Worm (Caenorhabditis elegans) whole organism, early embryonic: ENCODE measurements around the gene K12H6.6.

Source experiments
- B0310.2 ChIP-seq: sonication (generic microtip); optimal IDR thresholded peaks from 2 replicates; lab custom pipeline; 2016; ENCODE audit warnings: mild to moderate bottlenecking, missing genetic modification characterization, missing compliant biosample characterization
- F13C5.2 ChIP-seq: sonication (generic microtip); optimal IDR thresholded peaks from 2 replicates; lab custom pipeline; 2017; ENCODE audit warnings: mild to moderate bottlenecking, missing genetic modification characterization, inconsistent platforms, missing compliant biosample characterization
- aly-1 ChIP-seq: sonication (generic microtip); optimal IDR thresholded peaks from 2 replicates; lab custom pipeline; 2016; ENCODE audit warnings: missing genetic modification characterization, missing compliant biosample characterization
- ama-1 ChIP-seq: fragments of 150-350 bp; optimal IDR thresholded peaks from 2 replicates; lab custom pipeline; 2014
- ceh-13 ChIP-seq: fragments of 200-800 bp; sonication (Bioruptor generic); optimal IDR thresholded peaks from 2 replicates; lab custom pipeline; 2018; ENCODE audit warnings: mild to moderate bottlenecking, missing genetic modification characterization, missing compliant biosample characterization
- ceh-36 ChIP-seq: sonication (generic microtip); optimal IDR thresholded peaks from 2 replicates; lab custom pipeline; 2016; ENCODE audit warnings: missing genetic modification characterization, inconsistent platforms, missing compliant biosample characterization
- ets-7 ChIP-seq: sonication (generic microtip); optimal IDR thresholded peaks from 2 replicates; lab custom pipeline; 2016; ENCODE audit warnings: missing genotype, missing genetic modification characterization, missing compliant biosample characterization
- flt-1 ChIP-seq: fragments of 200-800 bp; sonication (Bioruptor generic); IDR thresholded peaks from 2 replicates; pipeline ENCODE4 v1.3.6; 2022; ENCODE audit warnings: missing genetic modification characterization, missing compliant biosample characterization
- hmbx-1 ChIP-seq: sonication (generic microtip); optimal IDR thresholded peaks from 2 replicates; lab custom pipeline; 2016; ENCODE audit warnings: mild to moderate bottlenecking, missing genetic modification characterization, missing compliant biosample characterization
- hmg-4 ChIP-seq: fragments of 200-800 bp; sonication (Bioruptor generic); optimal IDR thresholded peaks from 2 replicates; lab custom pipeline; 2018; ENCODE audit warnings: mild to moderate bottlenecking, missing genetic modification characterization, missing compliant biosample characterization
- hnd-1 ChIP-seq: sonication (generic microtip); optimal IDR thresholded peaks from 2 replicates; lab custom pipeline; 2016; ENCODE audit warnings: missing genetic modification characterization, missing compliant biosample characterization
- pes-1 ChIP-seq: fragments of 200-800 bp; sonication (Bioruptor generic); IDR thresholded peaks from 2 replicates; pipeline ENCODE4 v1.3.6; 2022; ENCODE audit warnings: missing genetic modification reagents, missing genetic modification characterization, missing compliant biosample characterization
- scrt-1 ChIP-seq: fragments of 200-800 bp; sonication (Bioruptor generic); IDR thresholded peaks from 2 replicates; pipeline ENCODE4 v1.3.6; 2022; ENCODE audit warnings: missing genetic modification characterization, missing compliant biosample characterization
- sea-1 ChIP-seq: fragments of 200-800 bp; sonication (Bioruptor generic); conservative IDR thresholded peaks from 2 replicates; pipeline ENCODE4 v1.3.6; 2022; ENCODE audit warnings: missing genetic modification characterization, missing compliant biosample characterization
- tbx-11 ChIP-seq: fragments of 200-800 bp; sonication (Bioruptor generic); IDR thresholded peaks from 2 replicates; pipeline ENCODE4 v1.3.6; 2022; ENCODE audit warnings: missing genetic modification characterization, missing compliant biosample characterization
- tbx-37 ChIP-seq: fragments of 200-800 bp; sonication (Bioruptor generic); conservative IDR thresholded peaks from 2 replicates; pipeline ENCODE4 v1.3.6; 2022; ENCODE audit warnings: missing genetic modification reagents, missing genetic modification characterization, missing compliant biosample characterization
- tra-4 ChIP-seq: sonication (generic microtip); optimal IDR thresholded peaks from 2 replicates; lab custom pipeline; 2017; ENCODE audit warnings: missing genetic modification characterization, missing compliant biosample characterization

K12H6.6 gene

DNA sequence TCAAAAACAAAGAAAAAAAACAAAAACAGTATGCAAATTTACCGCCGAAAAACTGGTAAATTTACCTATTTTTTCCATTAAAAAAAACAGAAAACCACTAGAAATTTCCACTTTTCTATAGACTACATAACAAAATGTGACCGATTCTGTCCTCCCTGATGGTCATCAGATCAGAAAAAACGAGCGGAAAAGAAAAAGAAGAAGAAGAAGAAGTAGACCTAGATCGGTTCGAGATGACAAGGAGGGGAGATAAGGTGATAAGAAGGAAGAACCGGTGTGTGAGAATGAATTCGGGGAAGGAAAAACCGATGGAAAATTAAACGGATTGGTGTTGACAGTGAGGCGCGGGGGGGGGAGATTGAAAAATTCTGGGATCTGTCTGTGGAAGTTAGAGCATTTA, 25.1 kb upstream of the K12H6.6 start:
- no peak for TF ChIP-seq tbx-37 (GFP tag; lab: Robert Waterston, UW)
- TF ChIP-seq hnd-1 (tag; lab: Kevin White, UChicago): no peak
- no peak for TF ChIP-seq pes-1 (GFP tag; lab: Robert Waterston, UW)
- no peak for TF ChIP-seq scrt-1 (GFP tag; lab: Robert Waterston, UW)
- TF ChIP-seq hmbx-1 (tag; lab: Kevin White, UChicago): no peak
- TF ChIP-seq tra-4 (tag; lab: Kevin White, UChicago): no peak
- TF ChIP-seq ceh-13 (GFP tag; lab: Kevin White, UChicago): no peak
- no peak for TF ChIP-seq ama-1 (lab: Kevin White, UChicago)
- TF ChIP-seq tbx-11 (GFP tag; lab: Robert Waterston, UW): no peak
- TF ChIP-seq B0310.2 (tag; lab: Kevin White, UChicago): no peak
- no peak for TF ChIP-seq ceh-36
- TF ChIP-seq hmg-4 (GFP tag; lab: Kevin White, UChicago): no peak
- no peak for TF ChIP-seq F13C5.2 (tag; lab: Kevin White, UChicago)
- no peak for TF ChIP-seq sea-1
- no peak for TF ChIP-seq ets-7 (tag; lab: Kevin White, UChicago)
- TF ChIP-seq aly-1: no peak
- TF ChIP-seq flt-1 (GFP tag; lab: Robert Waterston, UW): no peak

DNA sequence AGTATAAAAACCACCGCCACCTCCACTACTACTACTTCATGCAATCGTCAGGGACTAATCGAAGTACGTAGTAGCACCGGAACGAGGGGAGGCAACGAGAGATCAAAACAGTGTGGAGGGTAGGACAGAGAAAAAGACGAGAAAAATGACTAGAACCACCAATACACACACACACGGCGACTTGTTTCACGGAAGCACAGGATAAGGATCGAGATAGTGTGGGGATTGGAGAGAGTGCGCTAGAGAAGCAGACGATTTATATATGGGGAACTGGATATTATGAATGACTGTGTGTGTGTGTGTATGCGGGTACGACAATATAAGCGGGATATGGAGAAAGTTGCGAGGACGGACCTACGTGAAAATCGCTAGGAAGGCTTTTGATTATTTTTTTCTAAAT, 23.8 kb upstream of the K12H6.6 start:
- TF ChIP-seq F13C5.2 (tag; lab: Kevin White, UChicago) (no peak), ets-7 (tag; lab: Kevin White, UChicago) (no peak)

DNA sequence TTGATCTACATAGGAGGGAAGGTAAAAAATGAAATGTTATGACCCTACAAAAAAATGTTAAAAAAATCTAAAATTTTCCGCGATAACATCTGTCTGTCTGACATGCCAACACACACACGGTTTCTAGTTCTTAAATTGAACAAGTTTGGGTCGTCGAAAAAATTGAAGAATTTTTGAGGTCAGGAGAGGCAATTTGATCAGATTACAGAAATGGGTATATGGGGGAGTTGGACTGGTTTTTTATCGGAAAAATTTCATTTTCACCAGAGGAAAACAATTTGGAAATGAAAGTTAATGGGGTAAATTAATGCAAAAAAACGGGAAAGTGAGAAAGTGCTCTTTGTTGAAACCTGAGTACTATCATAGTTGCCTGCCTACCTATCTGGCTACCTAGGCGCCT, 22.7 kb upstream of the K12H6.6 start:
- no peak for TF ChIP-seq hnd-1 (tag; lab: Kevin White, UChicago)
- no peak for TF ChIP-seq B0310.2 (tag; lab: Kevin White, UChicago)
- TF ChIP-seq tra-4 (tag; lab: Kevin White, UChicago): no peak
- TF ChIP-seq hmg-4 (GFP tag; lab: Kevin White, UChicago): no peak
- no peak for TF ChIP-seq flt-1 (GFP tag; lab: Robert Waterston, UW)
- TF ChIP-seq sea-1: no peak

DNA sequence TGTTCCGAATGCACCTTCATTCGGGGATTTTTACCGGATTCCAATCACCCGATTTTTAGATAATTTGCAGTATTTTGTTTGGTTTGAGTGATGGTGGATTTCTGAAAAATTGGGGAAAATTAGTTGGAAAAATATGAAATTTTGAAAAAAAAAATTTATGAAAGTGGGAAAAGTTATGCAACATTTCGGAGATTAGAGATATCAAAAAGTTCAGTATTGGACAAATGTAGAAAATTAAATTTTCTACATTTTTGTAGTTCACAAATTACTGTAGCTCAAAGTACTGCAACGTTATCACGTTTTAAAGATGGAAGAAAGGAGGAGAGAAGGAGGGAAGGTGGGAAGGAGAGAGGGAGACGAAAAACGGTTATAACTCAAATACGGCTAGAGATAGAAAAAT, 21.5 kb upstream of the K12H6.6 start, which contains the start of gene ptc-3:
Gene ptc-3 (minus strand): TSS at position 101 of the 400 bp plus-strand sequence.
- TF ChIP-seq B0310.2 (tag; lab: Kevin White, UChicago): no peak
- no peak for TF ChIP-seq pes-1 (GFP tag; lab: Robert Waterston, UW)
- TF ChIP-seq tbx-11 (GFP tag; lab: Robert Waterston, UW): no peak

DNA sequence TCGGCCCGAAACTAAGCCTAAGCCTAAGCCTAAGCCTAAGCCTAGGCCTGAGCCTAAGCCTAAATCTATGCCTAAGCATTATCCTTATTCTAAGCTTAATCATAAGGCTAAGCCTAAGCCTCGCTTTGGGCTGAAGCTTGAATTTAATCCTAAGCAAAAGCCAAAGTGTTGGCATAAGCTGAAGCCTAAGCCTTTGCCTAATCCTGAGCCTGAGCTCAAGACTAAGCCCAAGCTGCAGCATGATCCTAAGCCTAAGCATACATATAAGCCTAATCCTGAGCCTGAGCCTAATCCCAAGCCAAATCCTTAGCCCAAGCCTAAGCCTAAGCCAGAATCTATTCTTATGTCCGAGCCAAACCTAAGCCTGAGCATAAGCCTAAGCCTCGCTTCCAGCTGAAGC, 15.5 kb upstream of the K12H6.6 start:
- TF ChIP-seq pes-1 (GFP tag; lab: Robert Waterston, UW): no peak
- TF ChIP-seq tbx-37 (GFP tag; lab: Robert Waterston, UW): no peak
- TF ChIP-seq ceh-36: peak; percentile 91
- TF ChIP-seq ets-7 (tag; lab: Kevin White, UChicago): no peak

DNA sequence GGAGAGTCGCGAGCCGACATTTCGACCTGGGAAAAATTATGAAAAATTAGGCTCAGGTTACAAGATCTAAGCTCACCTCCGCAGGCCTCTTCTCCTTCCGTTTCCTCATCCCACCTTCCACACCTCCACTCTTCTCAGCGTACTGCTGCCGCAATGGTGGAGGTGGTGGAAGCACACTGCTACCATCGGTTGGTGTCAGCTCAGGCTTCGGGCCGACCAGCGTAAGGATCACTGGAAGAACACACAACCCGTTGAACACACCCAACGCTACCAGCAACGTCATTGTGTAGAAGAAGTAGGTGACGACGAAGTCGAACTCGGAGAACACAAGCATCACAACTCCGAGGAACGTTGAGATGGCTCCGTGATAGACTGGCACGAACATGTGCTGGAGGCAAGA, 14.6 kb upstream of the K12H6.6 start:
- no peak for TF ChIP-seq ets-7 (tag; lab: Kevin White, UChicago)

DNA sequence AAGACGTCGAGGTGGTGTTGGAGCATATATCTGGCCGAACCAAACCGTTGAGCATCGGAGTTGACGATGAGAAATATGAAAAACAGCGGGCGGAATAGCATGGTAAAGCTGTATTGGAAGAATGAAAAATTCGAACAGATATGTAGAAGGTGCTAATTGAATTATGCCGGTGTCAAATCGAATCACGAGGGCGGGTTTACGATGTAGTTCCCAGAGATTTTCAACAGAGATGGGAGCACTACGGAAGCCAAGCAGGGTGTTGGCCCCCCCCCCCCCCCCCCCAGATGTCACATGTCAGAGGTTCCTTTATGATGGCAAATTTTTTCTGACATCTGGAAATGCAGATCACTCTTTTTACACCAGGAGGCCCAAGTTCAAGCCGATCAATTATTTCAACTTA, 12.1 kb upstream of the K12H6.6 start, which contains the start of gene Y110A2AL.7:
Gene Y110A2AL.7 (minus strand): TSS at position 101 of the 400 bp plus-strand sequence.
- TF ChIP-seq hmg-4 (GFP tag; lab: Kevin White, UChicago) (no peak), hnd-1 (tag; lab: Kevin White, UChicago) (no peak), pes-1 (GFP tag; lab: Robert Waterston, UW) (no peak), flt-1 (GFP tag; lab: Robert Waterston, UW) (no peak), ets-7 (tag; lab: Kevin White, UChicago) (no peak), aly-1 (no peak), B0310.2 (tag; lab: Kevin White, UChicago) (no peak), scrt-1 (GFP tag; lab: Robert Waterston, UW) (no peak), ceh-36 (no peak), ceh-13 (GFP tag; lab: Kevin White, UChicago) (no peak), sea-1 (no peak), tra-4 (tag; lab: Kevin White, UChicago) (no peak), tbx-37 (GFP tag; lab: Robert Waterston, UW) (no peak), F13C5.2 (tag; lab: Kevin White, UChicago) (no peak), ama-1 (lab: Kevin White, UChicago) (no peak)

DNA sequence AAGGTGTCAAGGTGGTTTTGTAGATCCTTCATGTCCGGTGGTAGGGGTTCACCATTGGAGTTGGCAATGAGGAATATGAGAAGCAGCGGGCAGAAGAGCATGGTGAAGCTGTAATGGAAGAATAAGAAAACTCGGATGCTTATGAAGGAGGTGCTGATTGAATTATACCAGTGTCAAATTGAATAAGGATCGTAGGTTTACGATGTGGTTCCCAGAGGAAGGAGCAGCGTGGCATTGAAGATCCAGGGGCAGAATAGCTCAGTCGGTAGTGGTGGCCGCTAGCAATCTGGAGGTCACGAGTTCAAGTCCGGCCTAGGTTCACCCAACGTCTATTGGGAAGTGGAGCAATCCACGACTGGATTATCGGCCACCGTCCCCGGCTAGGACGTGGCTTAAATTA, 10.5 kb upstream of the K12H6.6 start, which contains the start of gene Y110A2AL.6:
Gene Y110A2AL.6 (minus strand): TSS at position 101 of the 400 bp plus-strand sequence.
- TF ChIP-seq hmg-4 (GFP tag; lab: Kevin White, UChicago) (no peak), tbx-11 (GFP tag; lab: Robert Waterston, UW) (no peak), hnd-1 (tag; lab: Kevin White, UChicago) (no peak), sea-1 (no peak), B0310.2 (tag; lab: Kevin White, UChicago) (no peak), flt-1 (GFP tag; lab: Robert Waterston, UW) (no peak), F13C5.2 (tag; lab: Kevin White, UChicago) (no peak), tra-4 (tag; lab: Kevin White, UChicago) (no peak), pes-1 (GFP tag; lab: Robert Waterston, UW) (no peak), aly-1 (no peak), ceh-13 (GFP tag; lab: Kevin White, UChicago) (no peak), ceh-36 (no peak), ama-1 (lab: Kevin White, UChicago) (no peak), hmbx-1 (tag; lab: Kevin White, UChicago) (no peak), tbx-37 (GFP tag; lab: Robert Waterston, UW) (no peak), scrt-1 (GFP tag; lab: Robert Waterston, UW) (no peak), ets-7 (tag; lab: Kevin White, UChicago) (no peak)
